Fruit fly (Drosophila melanogaster): ENCODE measurements around the gene SmD1.

dm6 chr3L:12717621-12718020 lies 16.8 kb downstream of the SmD1 start:
- TF ChIP-seq CG8478 (optimal IDR thresholded peaks at IDR 0.05) = no peak
- no peak for TF ChIP-seq psq (optimal IDR thresholded peaks at IDR 0.05)
- no peak for TF ChIP-seq Dll (optimal IDR thresholded peaks at IDR 0.05)
